Worm (Caenorhabditis elegans) whole organism, L4/young adult: Measurements from ENCODE around the gene C18D1.2.

Experiments used
- W03F9.2 ChIP-seq: fragments of 150-350 bp; optimal IDR thresholded peaks from 2 replicates; lab custom pipeline; 2014; ENCODE audit warnings: missing biosample characterization, missing genetic modification characterization
- dao-5 ChIP-seq: sonication (generic microtip); optimal IDR thresholded peaks from 2 replicates; lab custom pipeline; 2016; ENCODE audit warnings: missing genotype, missing genetic modification characterization, moderate library complexity, missing compliant biosample characterization
- him-1 ChIP-seq: sonication (generic microtip); optimal IDR thresholded peaks from 2 replicates; lab custom pipeline; 2016; ENCODE audit warnings: missing genotype, missing genetic modification reagents, missing genetic modification characterization, missing compliant biosample characterization

ce11 chrII:10073986-10074385, 17.2 kb downstream of the C18D1.2 start:
- TF ChIP-seq W03F9.2 (tag; lab: Kevin White, UChicago) (no peak), him-1 (no peak), dao-5 (no peak)
